Fruit fly (Drosophila melanogaster): ENCODE measurements around the gene Son.

Son gene

DNA sequence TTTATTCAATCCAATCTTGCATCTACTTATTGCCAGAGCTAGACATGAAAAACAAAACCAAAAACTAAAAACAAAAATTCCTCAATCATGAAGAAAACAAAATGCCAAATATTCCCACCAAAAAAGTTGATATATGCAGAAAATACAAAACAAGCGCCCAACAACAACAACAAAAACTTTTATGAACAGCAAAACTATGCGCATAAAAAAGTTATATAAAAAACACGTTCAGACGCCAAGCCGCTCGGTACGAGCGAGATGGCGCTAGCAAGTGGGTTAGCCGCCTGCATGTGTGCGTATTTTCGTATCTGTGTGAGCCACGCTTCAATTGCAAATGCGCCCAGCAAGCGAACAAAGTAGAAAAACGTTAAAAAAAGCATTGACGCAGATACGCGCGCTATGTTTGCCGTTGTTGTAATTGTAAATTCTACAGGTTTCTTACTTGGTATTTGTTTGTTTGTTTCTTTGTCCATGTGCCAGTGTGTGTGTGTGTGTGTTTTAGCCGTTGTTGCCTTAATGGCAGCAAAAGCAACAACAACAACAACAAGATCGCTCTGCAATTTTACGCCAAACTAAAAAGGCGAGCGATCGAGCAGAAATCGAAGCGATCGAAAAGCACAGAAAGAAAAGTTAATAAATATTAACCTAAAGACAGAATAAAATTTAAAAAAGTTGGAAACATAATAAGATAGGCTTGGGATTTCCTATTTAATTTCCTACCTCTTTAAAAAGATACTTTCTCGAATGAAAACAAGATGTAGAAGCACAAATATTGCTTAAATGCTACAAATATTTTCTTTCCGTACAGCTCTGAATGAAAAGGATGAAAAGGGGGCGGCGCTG is 15.8 kb downstream of the Son start:
- no peak for TF ChIP-seq Mio (GFP tag; optimal IDR thresholded peaks at IDR 0.05)
- TF ChIP-seq jim (GFP tag; optimal IDR thresholded peaks at IDR 0.05): no peak
- TF ChIP-seq fru (GFP tag; optimal IDR thresholded peaks at IDR 0.05): peak; percentile 12
- TF ChIP-seq OdsH (GFP tag; optimal IDR thresholded peaks at IDR 0.05): no peak
- TF ChIP-seq sage (GFP tag; optimal IDR thresholded peaks at IDR 0.05): no peak
- TF ChIP-seq Sp1 (GFP tag; optimal IDR thresholded peaks at IDR 0.05): no peak
- no peak for TF ChIP-seq br (GFP tag; optimal IDR thresholded peaks at IDR 0.05)
- no peak for TF ChIP-seq CG9705 (GFP tag; optimal IDR thresholded peaks at IDR 0.05)
- TF ChIP-seq foxo (GFP tag; optimal IDR thresholded peaks at IDR 0.05): peak in 1 of 2 experiments; percentile 28

DNA sequence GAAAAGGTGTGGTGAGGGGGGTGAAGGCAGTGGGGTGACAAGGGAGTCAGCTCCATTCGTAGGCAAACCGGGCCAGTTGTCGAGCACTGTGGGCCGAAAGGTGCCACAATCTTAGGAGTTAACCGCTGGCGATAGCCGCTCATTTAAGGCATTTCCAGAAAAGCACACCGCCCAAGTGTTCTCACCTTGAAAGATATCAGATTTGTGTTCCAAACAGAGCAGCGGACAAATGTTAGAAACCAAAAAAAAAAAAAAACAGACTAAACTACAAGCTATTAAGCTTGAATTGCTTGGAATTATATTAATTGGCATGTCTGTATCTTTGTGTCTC is 16.4 kb downstream of the Son start:
- TF ChIP-seq brk (GFP tag; optimal IDR thresholded peaks at IDR 0.05): no peak
- TF ChIP-seq h (GFP tag; optimal IDR thresholded peaks at IDR 0.05): no peak
- no peak for TF ChIP-seq Dfd (GFP tag; optimal IDR thresholded peaks at IDR 0.05)
- TF ChIP-seq Mio (GFP tag; optimal IDR thresholded peaks at IDR 0.05): no peak
- TF ChIP-seq Hnf4 (GFP tag; optimal IDR thresholded peaks at IDR 0.05): no peak
- no peak for TF ChIP-seq CG32264 (GFP tag; optimal IDR thresholded peaks at IDR 0.05)
- no peak for TF ChIP-seq Sp1 (GFP tag; optimal IDR thresholded peaks at IDR 0.05)
- TF ChIP-seq N (GFP tag; optimal IDR thresholded peaks at IDR 0.05): no peak
- TF ChIP-seq woc (GFP tag; optimal IDR thresholded peaks at IDR 0.05): no peak
- no peak for TF ChIP-seq tai (GFP tag; optimal IDR thresholded peaks at IDR 0.05)

DNA sequence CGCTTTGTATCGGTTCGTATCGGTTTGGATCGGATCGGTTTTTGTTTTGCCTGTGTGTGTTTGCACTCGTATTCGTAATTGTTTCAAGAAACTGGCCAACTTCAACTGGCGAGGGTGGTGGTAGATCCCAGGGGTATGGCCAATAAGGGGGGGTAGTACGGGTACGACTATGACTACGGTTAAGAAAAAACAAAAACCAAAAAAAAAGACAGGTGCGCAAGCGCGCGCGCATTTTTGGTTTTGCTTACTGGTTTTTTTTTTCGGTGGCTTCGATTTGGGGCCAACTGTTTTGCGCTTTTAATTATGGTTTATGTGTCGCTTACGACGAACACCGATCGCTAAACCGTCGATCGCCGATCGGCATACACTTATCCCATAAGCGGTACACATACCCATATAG is 17.0 kb downstream of the Son start:
- TF ChIP-seq Sp1 (GFP tag; optimal IDR thresholded peaks at IDR 0.05) (no peak), dsf (GFP tag; optimal IDR thresholded peaks at IDR 0.05; ENCODE audit: borderline replicate concordance) (no peak), Myc (optimal IDR thresholded peaks at IDR 0.05) (no peak), dl (GFP tag; optimal IDR thresholded peaks at IDR 0.05; ENCODE audit: insufficient read depth in 1 of 2, partially characterized antibody in 2 of 2) (no peak), psq (GFP tag; optimal IDR thresholded peaks at IDR 0.05) (no peak), h (GFP tag; optimal IDR thresholded peaks at IDR 0.05) (no peak), woc (GFP tag; optimal IDR thresholded peaks at IDR 0.05) (no peak), Dif (GFP tag; optimal IDR thresholded peaks at IDR 0.05; ENCODE audit: partially characterized antibody) (no peak), HLH106 (tag; optimal IDR thresholded peaks at IDR 0.05) (no peak), Abd-B (GFP tag; optimal IDR thresholded peaks at IDR 0.05) (no peak), Rel (GFP tag; optimal IDR thresholded peaks at IDR 0.05) (no peak), Rel (tag; optimal IDR thresholded peaks at IDR 0.05) (no peak), CG9705 (GFP tag; optimal IDR thresholded peaks at IDR 0.05) (no peak), fru (GFP tag; optimal IDR thresholded peaks at IDR 0.05) (no peak), rgr (GFP tag; optimal IDR thresholded peaks at IDR 0.05) (no peak), br (GFP tag; optimal IDR thresholded peaks at IDR 0.05) (no peak), sv (GFP tag; optimal IDR thresholded peaks at IDR 0.05) (no peak)

DNA sequence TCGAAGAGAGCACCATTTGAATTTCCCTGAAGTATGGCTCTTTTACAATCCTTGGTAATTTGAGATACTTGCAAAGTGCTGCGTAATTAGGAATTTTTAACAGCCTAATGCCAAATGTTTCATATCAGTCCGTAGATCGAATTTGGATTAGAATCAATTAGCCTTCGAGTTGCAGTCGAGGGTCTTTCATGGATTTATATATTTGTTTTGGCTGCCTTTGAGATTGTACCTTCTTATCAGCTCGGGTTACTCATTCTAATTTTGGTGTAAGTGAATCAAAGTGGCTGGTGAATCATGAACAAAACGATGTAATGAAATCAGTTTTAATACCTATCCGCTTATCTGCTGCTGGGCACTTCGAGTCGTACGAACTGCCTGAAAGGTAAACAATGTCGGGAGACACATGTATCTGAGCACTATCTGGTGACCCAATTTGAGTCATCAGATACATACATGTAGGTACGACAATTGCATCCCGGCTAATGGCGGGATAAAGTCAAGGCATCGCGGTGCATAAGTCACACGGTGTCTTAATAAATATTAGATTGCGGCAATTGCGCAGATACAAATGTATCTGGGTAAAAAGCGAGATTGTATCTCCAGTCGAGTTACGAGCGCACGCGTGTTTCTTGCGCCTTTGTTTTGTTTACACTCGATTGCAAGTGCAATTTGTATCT is 18.0 kb downstream of the Son start:
- TF ChIP-seq br (GFP tag; optimal IDR thresholded peaks at IDR 0.05) (no peak), Hr78 (GFP tag; optimal IDR thresholded peaks at IDR 0.05) (no peak), ey (GFP tag; optimal IDR thresholded peaks at IDR 0.05) (no peak), dl (GFP tag; optimal IDR thresholded peaks at IDR 0.05; ENCODE audit: insufficient read depth in 1 of 2, partially characterized antibody in 2 of 2) (no peak), Hr83 (GFP tag; optimal IDR thresholded peaks at IDR 0.05; ENCODE audit: poor library complexity, severe bottlenecking) (no peak), Sp1 (GFP tag; optimal IDR thresholded peaks at IDR 0.05) (no peak)

DNA sequence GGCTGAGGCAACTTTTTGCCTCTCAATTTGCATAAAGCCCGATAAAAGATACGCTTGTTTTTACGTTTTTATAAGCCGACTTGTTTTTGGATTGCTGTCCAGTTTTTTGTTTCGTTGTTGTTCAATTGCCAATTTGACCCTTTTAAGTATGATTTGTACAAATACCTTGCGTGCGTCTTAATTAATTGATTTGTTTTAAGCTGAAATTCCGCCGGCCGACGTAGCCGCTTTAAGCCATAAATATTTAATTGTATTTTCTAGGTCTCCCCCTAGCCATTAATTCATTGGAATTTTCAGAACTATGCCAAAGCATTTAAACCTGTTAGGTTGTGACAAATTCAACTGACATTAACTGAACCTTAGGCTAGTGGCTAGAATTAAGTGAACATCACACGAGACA is 18.8 kb downstream of the Son start:
- no peak for TF ChIP-seq Jra (GFP tag; optimal IDR thresholded peaks at IDR 0.05)
- no peak for TF ChIP-seq Abd-B (GFP tag; optimal IDR thresholded peaks at IDR 0.05)
- no peak for TF ChIP-seq dsf (GFP tag; optimal IDR thresholded peaks at IDR 0.05; ENCODE audit: borderline replicate concordance)
- no peak for TF ChIP-seq usp (GFP tag; optimal IDR thresholded peaks at IDR 0.05)
- no peak for TF ChIP-seq Hnf4 (GFP tag; optimal IDR thresholded peaks at IDR 0.05)
- no peak for TF ChIP-seq CrebA (GFP tag; optimal IDR thresholded peaks at IDR 0.05; ENCODE audit: borderline replicate concordance)
- TF ChIP-seq lola (GFP tag; optimal IDR thresholded peaks at IDR 0.05): no peak
- no peak for TF ChIP-seq sage (GFP tag; optimal IDR thresholded peaks at IDR 0.05)
- TF ChIP-seq tai (GFP tag; optimal IDR thresholded peaks at IDR 0.05): no peak
- TF ChIP-seq Rel (GFP tag; optimal IDR thresholded peaks at IDR 0.05): no peak
- no peak for TF ChIP-seq Rel (tag; optimal IDR thresholded peaks at IDR 0.05)
- TF ChIP-seq br (GFP tag; optimal IDR thresholded peaks at IDR 0.05): no peak
- no peak for TF ChIP-seq jim (GFP tag; optimal IDR thresholded peaks at IDR 0.05)
- TF ChIP-seq dl (GFP tag; optimal IDR thresholded peaks at IDR 0.05; ENCODE audit: insufficient read depth in 1 of 2, partially characterized antibody in 2 of 2): no peak
- no peak for TF ChIP-seq Dif (GFP tag; optimal IDR thresholded peaks at IDR 0.05; ENCODE audit: partially characterized antibody)
- TF ChIP-seq woc (GFP tag; optimal IDR thresholded peaks at IDR 0.05): no peak
- TF ChIP-seq pan (optimal IDR thresholded peaks at IDR 0.05): no peak
- TF ChIP-seq foxo (GFP tag; optimal IDR thresholded peaks at IDR 0.05): no peak
